Worm (Caenorhabditis elegans) whole organism, L1 larva: ENCODE data around the gene col-87.
A peak's percentile ranks its signal among the peaks of the same experiment; 100 is the strongest.

ENCODE experiments used
- C16A3.4 ChIP-seq: fragments of 150-350 bp; optimal IDR thresholded peaks from 2 replicates; lab custom pipeline; 2014; ENCODE audit warnings: missing biosample characterization, missing genetic modification characterization
- C34B4.2 ChIP-seq: sonication (generic microtip); optimal IDR thresholded peaks from 2 replicates; lab custom pipeline; 2017; ENCODE audit warnings: mild to moderate bottlenecking, missing genetic modification characterization, missing compliant biosample characterization
- F16B12.6 ChIP-seq: fragments of 150-350 bp; optimal IDR thresholded peaks from 2 replicates; lab custom pipeline; 2014; ENCODE audit warnings: missing biosample characterization, missing genetic modification characterization
- Y116A8C.19 ChIP-seq: sonication (generic microtip); optimal IDR thresholded peaks from 2 replicates; lab custom pipeline; 2016; ENCODE audit warnings: missing compliant biosample characterization, missing genetic modification characterization, borderline replicate concordance
- blmp-1 ChIP-seq: fragments of 150-350 bp; optimal IDR thresholded peaks from 2 replicates; lab custom pipeline; 2014; ENCODE audit warnings: missing biosample characterization, missing genetic modification characterization
- ceh-82 ChIP-seq, 3 experiments: fragments of 150-350 bp in 1 of 3; sonication (generic microtip) in 2 of 3; optimal IDR thresholded peaks; 2 replicates each; lab custom pipeline; 2014 to 2017; ENCODE audit warnings: missing biosample characterization in 3 of 3, missing genetic modification characterization in 3 of 3
- ceh-90 ChIP-seq: sonication (generic microtip); optimal IDR thresholded peaks from 2 replicates; lab custom pipeline; 2016; ENCODE audit warnings: missing genetic modification characterization, missing compliant biosample characterization
- dpl-1 ChIP-seq, 3 experiments: fragments of 150-350 bp in 2 of 3; sonication (generic microtip) in 1 of 3; optimal IDR thresholded peaks; 2 replicates each; lab custom pipeline; 2014 to 2017; ENCODE audit warnings: missing biosample characterization in 3 of 3, missing genetic modification characterization in 3 of 3, missing genetic modification reagents in 3 of 3
- dsc-1 ChIP-seq: sonication (generic microtip); optimal IDR thresholded peaks from 2 replicates; lab custom pipeline; 2016; ENCODE audit warnings: mild to moderate bottlenecking, missing genetic modification characterization, missing compliant biosample characterization
- efl-1 ChIP-seq, 4 experiments: fragments of 150-350 bp; optimal IDR thresholded peaks in 3 of 4; peaks in 1 of 4; 1 replicate in 1 of 4; 2 replicates in 3 of 4; lab custom pipeline; 2014; ENCODE audit warnings: missing biosample characterization in 2 of 4, missing genetic modification characterization in 2 of 4, missing genetic modification reagents in 2 of 4
- egl-13 ChIP-seq: sonication (generic microtip); optimal IDR thresholded peaks from 2 replicates; lab custom pipeline; 2016; ENCODE audit warnings: missing genotype, missing genetic modification reagents, missing genetic modification characterization, missing compliant biosample characterization
- egl-27 ChIP-seq, 2 experiments: fragments of 150-350 bp in 1 of 2; sonication (generic microtip); optimal IDR thresholded peaks; 3 replicates each; lab custom pipeline; 2017 to 2018; ENCODE audit warnings: missing biosample characterization in 2 of 2, missing genetic modification characterization in 2 of 2, missing genetic modification reagents in 2 of 2
- elt-3 ChIP-seq, 6 experiments: fragments of 150-350 bp in 1 of 6; sonication (generic microtip); optimal IDR thresholded peaks; 2 replicates each; lab custom pipeline; 2017 to 2018; ENCODE audit warnings: missing biosample characterization in 6 of 6, missing genetic modification characterization in 6 of 6, inconsistent platforms in 1 of 6
- ets-5 ChIP-seq: fragments of 200-800 bp; sonication (Bioruptor generic); IDR thresholded peaks from 2 replicates; pipeline ENCODE4 v1.3.6; 2022; ENCODE audit warnings: missing genetic modification characterization, missing compliant biosample characterization
- fkh-4 ChIP-seq: sonication (generic microtip); optimal IDR thresholded peaks from 2 replicates; lab custom pipeline; 2016; ENCODE audit warnings: missing compliant biosample characterization, missing genetic modification characterization, borderline replicate concordance
- fkh-8 ChIP-seq: sonication (generic microtip); optimal IDR thresholded peaks from 2 replicates; lab custom pipeline; 2016; ENCODE audit warnings: mild to moderate bottlenecking, missing genetic modification characterization, missing compliant biosample characterization
- fos-1 ChIP-seq: fragments of 150-350 bp; optimal IDR thresholded peaks from 2 replicates; lab custom pipeline; 2014; ENCODE audit warnings: missing biosample characterization, missing genetic modification characterization
- grh-1 ChIP-seq: fragments of 200-800 bp; sonication (Bioruptor generic); IDR thresholded peaks from 2 replicates; pipeline ENCODE4 v1.3.6; 2022; ENCODE audit warnings: missing genetic modification reagents, missing genetic modification characterization, missing compliant biosample characterization
- hlh-17 ChIP-seq: fragments of 200-800 bp; sonication (Bioruptor generic); optimal IDR thresholded peaks from 2 replicates; lab custom pipeline; 2018; ENCODE audit warnings: missing genetic modification characterization, mild to moderate bottlenecking, missing compliant biosample characterization, moderate library complexity, borderline replicate concordance
- hlh-4 ChIP-seq: sonication (generic microtip); optimal IDR thresholded peaks from 2 replicates; lab custom pipeline; 2016; ENCODE audit warnings: mild to moderate bottlenecking, missing genetic modification characterization, missing compliant biosample characterization
- isw-1 ChIP-seq: fragments of 200-800 bp; sonication (Bioruptor generic); IDR thresholded peaks from 2 replicates; pipeline ENCODE4 v1.3.6; 2022; ENCODE audit warnings: missing genetic modification characterization, missing compliant biosample characterization
- jun-1 ChIP-seq: fragments of 150-350 bp; optimal IDR thresholded peaks from 2 replicates; lab custom pipeline; 2014; ENCODE audit warnings: missing biosample characterization, missing genetic modification reagents, missing genetic modification characterization
- lir-3 ChIP-seq: sonication (generic microtip); optimal IDR thresholded peaks from 2 replicates; lab custom pipeline; 2016; ENCODE audit warnings: mild to moderate bottlenecking, missing genetic modification characterization, moderate library complexity, missing compliant biosample characterization; ENCODE audit not compliant: poor library complexity
- lsy-2 ChIP-seq, 2 experiments: fragments of 150-350 bp; optimal IDR thresholded peaks; 2 replicates each; lab custom pipeline; 2014; ENCODE audit warnings: missing biosample characterization in 2 of 2, missing genetic modification characterization in 2 of 2
- mab-9 ChIP-seq: fragments of 200-800 bp; sonication (Bioruptor generic); IDR thresholded peaks from 2 replicates; pipeline ENCODE4 v1.3.6; 2022; ENCODE audit warnings: missing genetic modification reagents, missing genetic modification characterization, missing compliant biosample characterization
- mef-2 ChIP-seq: fragments of 150-350 bp; optimal IDR thresholded peaks from 2 replicates; lab custom pipeline; 2014; ENCODE audit warnings: missing biosample characterization, missing genetic modification characterization
- mep-1 ChIP-seq: fragments of 150-350 bp; optimal IDR thresholded peaks from 2 replicates; lab custom pipeline; 2014; ENCODE audit warnings: missing biosample characterization, missing genetic modification characterization
- nhr-11 ChIP-seq: fragments of 150-350 bp; optimal IDR thresholded peaks from 2 replicates; lab custom pipeline; 2014; ENCODE audit warnings: missing biosample characterization, missing genetic modification characterization
- nhr-20 ChIP-seq: sonication (generic microtip); optimal IDR thresholded peaks from 2 replicates; lab custom pipeline; 2016; ENCODE audit warnings: mild to moderate bottlenecking, missing genetic modification characterization, missing compliant biosample characterization
- nhr-237 ChIP-seq: fragments of 150-350 bp; optimal IDR thresholded peaks from 2 replicates; lab custom pipeline; 2014; ENCODE audit warnings: missing biosample characterization, missing genetic modification characterization
- nhr-47 ChIP-seq: sonication (generic microtip); optimal IDR thresholded peaks from 2 replicates; lab custom pipeline; 2016; ENCODE audit warnings: mild to moderate bottlenecking, missing genetic modification characterization, moderate library complexity, missing compliant biosample characterization
- nhr-77 ChIP-seq: fragments of 150-350 bp; optimal IDR thresholded peaks from 2 replicates; lab custom pipeline; 2014; ENCODE audit warnings: missing biosample characterization, missing genetic modification characterization
- nhr-84 ChIP-seq: sonication (generic microtip); optimal IDR thresholded peaks from 2 replicates; lab custom pipeline; 2017; ENCODE audit warnings: missing biosample characterization, missing genetic modification characterization
- nhr-85 ChIP-seq: sonication (generic microtip); peaks from one replicate; lab custom pipeline; 2016; ENCODE audit warnings: missing genetic modification characterization, inconsistent platforms, missing compliant biosample characterization
- nhr-90 ChIP-seq: sonication (generic microtip); optimal IDR thresholded peaks from 2 replicates; lab custom pipeline; 2016; ENCODE audit warnings: mild to moderate bottlenecking, missing genetic modification characterization, missing compliant biosample characterization; ENCODE audit not compliant: poor library complexity
- pag-3 ChIP-seq: sonication (generic microtip); optimal IDR thresholded peaks from 2 replicates; lab custom pipeline; 2017; ENCODE audit warnings: missing genetic modification characterization, mild to moderate bottlenecking, missing compliant biosample characterization, antibody characterized with exemption, borderline replicate concordance; ENCODE audit not compliant: insufficient read depth
- pqm-1 ChIP-seq: sonication (generic microtip); optimal IDR thresholded peaks from 3 replicates; lab custom pipeline; 2017; ENCODE audit warnings: missing biosample characterization, missing genetic modification characterization
- rnt-1 ChIP-seq: sonication (generic microtip); optimal IDR thresholded peaks from 2 replicates; lab custom pipeline; 2016; ENCODE audit warnings: mild to moderate bottlenecking, missing genetic modification characterization, moderate library complexity, missing compliant biosample characterization
- skn-1 ChIP-seq: fragments of 150-350 bp; optimal IDR thresholded peaks from 2 replicates; lab custom pipeline; 2014; ENCODE audit warnings: missing biosample characterization, missing genetic modification characterization
- snpc-4 ChIP-seq: fragments of 150-350 bp; optimal IDR thresholded peaks from 2 replicates; lab custom pipeline; 2014; ENCODE audit warnings: missing biosample characterization, missing genetic modification characterization
- snu-23 ChIP-seq: sonication (generic microtip); optimal IDR thresholded peaks from 2 replicates; lab custom pipeline; 2016; ENCODE audit warnings: missing genetic modification characterization, missing compliant biosample characterization
- sox-4 ChIP-seq: sonication (generic microtip); optimal IDR thresholded peaks from 2 replicates; lab custom pipeline; 2016; ENCODE audit warnings: missing genetic modification characterization, missing compliant biosample characterization
- sptf-1 ChIP-seq: fragments of 150-350 bp; optimal IDR thresholded peaks from 2 replicates; lab custom pipeline; 2014; ENCODE audit warnings: missing biosample characterization, missing genetic modification characterization
- tbx-2 ChIP-seq: sonication (generic microtip); optimal IDR thresholded peaks from 2 replicates; lab custom pipeline; 2016; ENCODE audit warnings: missing genetic modification characterization, missing compliant biosample characterization
- tlp-1 ChIP-seq: fragments of 150-350 bp; optimal IDR thresholded peaks from 2 replicates; lab custom pipeline; 2014; ENCODE audit warnings: missing biosample characterization, missing genetic modification characterization
- unc-130 ChIP-seq: fragments of 150-350 bp; optimal IDR thresholded peaks from 2 replicates; lab custom pipeline; 2017; ENCODE audit warnings: missing biosample characterization, missing genetic modification characterization, inconsistent platforms
- unc-86 ChIP-seq: sonication (generic microtip); optimal IDR thresholded peaks from 2 replicates; lab custom pipeline; 2016; ENCODE audit warnings: missing genetic modification characterization, missing compliant biosample characterization
- zag-1 ChIP-seq: fragments of 150-350 bp; optimal IDR thresholded peaks from 2 replicates; lab custom pipeline; 2014; ENCODE audit warnings: missing biosample characterization, missing genetic modification characterization
- zip-4 ChIP-seq: fragments of 200-800 bp; sonication (Bioruptor generic); optimal IDR thresholded peaks from 2 replicates; lab custom pipeline; 2018; ENCODE audit warnings: mild to moderate bottlenecking, missing genetic modification characterization, moderate library complexity, missing compliant biosample characterization
- ztf-11 ChIP-seq, 2 experiments: sonication (generic microtip); optimal IDR thresholded peaks; 2 replicates each; lab custom pipeline; 2016 to 2017; ENCODE audit warnings: missing genetic modification characterization in 2 of 2, missing biosample characterization in 1 of 2, missing compliant biosample characterization in 1 of 2

col-87 gene

ce11 chrII:14040204-14040842, 54.2 kb downstream of the col-87 start (continued):
- TF ChIP-seq efl-1 (optimal IDR thresholded peaks at IDR 0.05; lab: Kevin White, UChicago) (peak; percentile 77 to 88), efl-1 (GFP tag; optimal IDR thresholded peaks at IDR 0.05 in 1 of 2; lab: Kevin White, UChicago) (peak; percentile 49 to 95), ztf-11 (tag; optimal IDR thresholded peaks at IDR 0.05; lab: Kevin White, UChicago) (peak in 1 of 2 experiments; percentile 66), sptf-1 (tag; lab: Kevin White, UChicago) (no peak), ets-5 (GFP tag; lab: Robert Waterston, UW) (0 out of 2 replicates have a peak, but pooled peaks have one; percentile 89), C16A3.4 (tag; lab: Kevin White, UChicago) (peak; percentile 86), nhr-11 (tag; lab: Kevin White, UChicago) (peak; percentile 87), mab-9 (peak; percentile 46; the same call in 1 of the 2 replicates), nhr-84 (no peak), fkh-8 (tag; lab: Kevin White, UChicago) (peak; percentile 93), nhr-237 (tag; lab: Kevin White, UChicago) (peak; percentile 65), fkh-4 (tag; lab: Kevin White, UChicago) (no peak), hlh-4 (tag; lab: Kevin White, UChicago) (no peak), rnt-1 (peak; percentile 85), isw-1 (GFP tag; lab: Robert Waterston, UW) (peak; percentile 64), ceh-90 (tag; lab: Kevin White, UChicago) (no peak), tbx-2 (tag; lab: Kevin White, UChicago) (peak; percentile 95), C34B4.2 (tag; lab: Kevin White, UChicago) (no peak), snpc-4 (tag; lab: Kevin White, UChicago) (peak; percentile 78), elt-3 (tag; optimal IDR thresholded peaks at IDR 0.05; lab: Kevin White, UChicago) (peak in 3 of 6 experiments; percentile 54 to 85 (median 77)), nhr-77 (peak; percentile 98), lsy-2 (tag; optimal IDR thresholded peaks at IDR 0.05; lab: Kevin White, UChicago) (peak; percentile 82 to 90), unc-130 (tag; lab: Kevin White, UChicago) (peak; percentile 82), F16B12.6 (tag; lab: Kevin White, UChicago) (peak; percentile 7), sox-4 (tag; lab: Kevin White, UChicago) (peak; percentile 61), jun-1 (peak; percentile 87), skn-1 (tag; lab: Kevin White, UChicago) (peak; percentile 83), egl-27 (tag; optimal IDR thresholded peaks at IDR 0.05; lab: Kevin White, UChicago) (peak; percentile 82 to 89), egl-13 (peak; percentile 92), dpl-1 (GFP tag; optimal IDR thresholded peaks at IDR 0.05; lab: Kevin White, UChicago) (peak; percentile 52 to 60 (median 57)), nhr-85 (tag; lab: Kevin White, UChicago) (peak; percentile 94), zag-1 (peak; percentile 54), mep-1 (peak; percentile 63), nhr-20 (tag; lab: Kevin White, UChicago) (peak; percentile 94), pqm-1 (tag; lab: Kevin White, UChicago) (no peak), dsc-1 (tag; lab: Kevin White, UChicago) (peak; percentile 89), unc-86 (peak; percentile 93), tlp-1 (no peak), nhr-90 (tag; lab: Kevin White, UChicago) (peak; percentile 83), Y116A8C.19 (no peak), zip-4 (GFP tag; lab: Kevin White, UChicago) (peak; percentile 68), blmp-1 (tag; lab: Kevin White, UChicago) (peak; percentile 92), pag-3 (tag; lab: Kevin White, UChicago) (peak; percentile 57), lir-3 (tag; lab: Kevin White, UChicago) (peak; percentile 76), grh-1 (GFP tag; lab: Robert Waterston, UW) (peak; percentile 56; the same call in 1 of the 2 replicates), hlh-17 (GFP tag; lab: Kevin White, UChicago) (no peak), fos-1 (peak; percentile 54), nhr-47 (tag; lab: Kevin White, UChicago) (peak; percentile 94), mef-2 (tag; lab: Kevin White, UChicago) (peak; percentile 85), ceh-82 (tag; optimal IDR thresholded peaks at IDR 0.05; lab: Kevin White, UChicago) (peak; percentile 49 to 77 (median 67)), snu-23 (peak; percentile 94)
